Fruit fly (Drosophila melanogaster) whole organism, embryonic: ENCODE measurements around the gene fry.

Experiments used
- CG10565 ChIP-seq: fragments of 200-800 bp; sonication (Bioruptor generic); optimal IDR thresholded peaks from 3 replicates; lab custom pipeline; 2016; ENCODE audit warnings: missing biosample characterization, mild to moderate bottlenecking, missing genetic modification characterization
- CG12942 ChIP-seq: fragments of 200-800 bp; sonication (Bioruptor generic); optimal IDR thresholded peaks from 3 replicates; lab custom pipeline; 2016; ENCODE audit warnings: missing biosample characterization, missing genetic modification characterization
- CG14441 ChIP-seq: fragments of 200-800 bp; sonication (Bioruptor generic); IDR thresholded peaks from 2 replicates; pipeline ENCODE4 v1.3.6; 2022; ENCODE audit warnings: missing biosample characterization, missing genetic modification characterization
- CG15269 ChIP-seq: fragments of 200-800 bp; sonication (Bioruptor generic); optimal IDR thresholded peaks from 2 replicates; lab custom pipeline; 2018; ENCODE audit warnings: missing biosample characterization, mild to moderate bottlenecking, missing genetic modification characterization, moderate library complexity
- CG8089 ChIP-seq: fragments of 200-800 bp; sonication (Bioruptor generic); optimal IDR thresholded peaks from 3 replicates; lab custom pipeline; 2016; ENCODE audit warnings: missing biosample characterization, missing genetic modification characterization
- CkIIα-i1 ChIP-seq: fragments of 200-800 bp; sonication (Bioruptor generic); IDR thresholded peaks from 2 replicates; pipeline ENCODE4 v1.3.6; 2022; ENCODE audit warnings: missing biosample characterization, missing genetic modification characterization
- ara ChIP-seq: fragments of 200-800 bp; sonication (Bioruptor generic); IDR thresholded peaks from 2 replicates; pipeline ENCODE4 v1.3.6; 2022; ENCODE audit warnings: missing biosample characterization, missing genetic modification characterization
- run ChIP-seq: fragments of 200-800 bp; sonication (Bioruptor generic); optimal IDR thresholded peaks from 3 replicates; lab custom pipeline; 2018; ENCODE audit warnings: missing biosample characterization, mild to moderate bottlenecking, missing genetic modification characterization
- sens ChIP-seq: fragments of 200-800 bp; sonication (Bioruptor generic); peaks from one replicate; lab custom pipeline; 2016; ENCODE audit warnings: missing biosample characterization, missing genetic modification characterization

DNA sequence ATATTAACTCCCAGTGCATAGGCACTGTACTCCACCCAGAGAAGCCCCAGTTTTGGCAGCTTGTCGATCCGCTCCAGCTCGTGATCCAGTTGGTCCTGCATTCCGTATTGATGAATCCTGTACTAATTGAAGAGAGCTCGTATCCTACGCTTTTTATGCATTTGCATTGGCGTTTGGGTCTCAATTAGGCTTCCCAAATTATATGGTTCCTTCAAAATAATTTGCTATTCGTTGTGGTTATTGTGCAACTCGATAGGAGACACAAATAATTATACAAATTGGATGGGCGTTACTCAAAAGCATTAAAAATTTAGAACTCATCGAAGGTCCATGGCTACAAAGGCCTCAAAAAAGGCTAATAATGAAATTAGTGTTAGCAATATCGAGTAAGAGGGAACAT is 49.8 kb downstream of the fry start, which contains the start of gene Or67b:
- TF ChIP-seq CkIIα-i1 (GFP tag; lab: Robert Waterston, UW) (no peak), ara (GFP tag; lab: Robert Waterston, UW) (no peak), CG15269 (tag; lab: Kevin White, UChicago) (no peak), CG8089 (GFP tag; lab: Kevin White, UChicago) (no peak), run (tag; lab: Kevin White, UChicago) (no peak), CG10565 (GFP tag; lab: Kevin White, UChicago) (no peak), sens (no peak), CG12942 (no peak), CG14441 (GFP tag; lab: Robert Waterston, UW) (no peak)
